Fruit fly (Drosophila melanogaster): ENCODE data around the gene Ir94c.

The Ir94c gene

dm6 chr3R:22121220-22121619, 2.0 kb upstream of the Ir94c start (continued):
- TF ChIP-seq Sox102F (GFP tag; optimal IDR thresholded peaks at IDR 0.05): peak; percentile 57
- peak; percentile 18 for TF ChIP-seq sqz (GFP tag; optimal IDR thresholded peaks at IDR 0.05)
- peak; percentile 62 for TF ChIP-seq CG13296 (GFP tag; optimal IDR thresholded peaks at IDR 0.05)
- TF ChIP-seq Eip74EF (GFP tag; optimal IDR thresholded peaks at IDR 0.05): peak in 1 of 2 experiments; percentile 71
- no peak for TF ChIP-seq vnd (GFP tag; IDR thresholded peaks at IDR 0.05; ENCODE audit: partially characterized antibody)
- TF ChIP-seq Ptx1 (GFP tag; IDR thresholded peaks at IDR 0.05): peak; percentile 73
- peak; percentile 82 for TF ChIP-seq sens (GFP tag)
- no peak for TF ChIP-seq btn (GFP tag; optimal IDR thresholded peaks at IDR 0.05)
- peak; percentile 25 for TF ChIP-seq CG12155 (GFP tag; optimal IDR thresholded peaks at IDR 0.05)
- no peak for TF ChIP-seq psq (GFP tag; optimal IDR thresholded peaks at IDR 0.05)
- peak; percentile 29 for TF ChIP-seq nau (GFP tag; optimal IDR thresholded peaks at IDR 0.05)
- no peak for TF ChIP-seq jing (GFP tag; optimal IDR thresholded peaks at IDR 0.05)
- TF ChIP-seq Atf3 (GFP tag; optimal IDR thresholded peaks at IDR 0.05): no peak
- TF ChIP-seq crol (GFP tag; IDR thresholded peaks at IDR 0.05): no peak
- peak; percentile 77 for TF ChIP-seq caup (GFP tag; optimal IDR thresholded peaks at IDR 0.05; ENCODE audit: severe bottlenecking)
- TF ChIP-seq CG34376 (GFP tag; optimal IDR thresholded peaks at IDR 0.05): no peak
- peak; percentile 88 for TF ChIP-seq CG9932 (GFP tag; IDR thresholded peaks at IDR 0.05)
- no peak for TF ChIP-seq Bgb (GFP tag; IDR thresholded peaks at IDR 0.05; ENCODE audit: partially characterized antibody)
- TF ChIP-seq Antp (GFP tag; optimal IDR thresholded peaks at IDR 0.05): no peak
- TF ChIP-seq bcd (GFP tag; optimal IDR thresholded peaks at IDR 0.05): peak; percentile 32
- no peak for TF ChIP-seq CG2199 (GFP tag; IDR thresholded peaks at IDR 0.05)
- peak; percentile 29 for TF ChIP-seq CG15514 (GFP tag; optimal IDR thresholded peaks at IDR 0.05)
- no peak for TF ChIP-seq gce (GFP tag; IDR thresholded peaks at IDR 0.05)
- TF ChIP-seq Hand (GFP tag; optimal IDR thresholded peaks at IDR 0.05): no peak
- no peak for TF ChIP-seq prd (optimal IDR thresholded peaks at IDR 0.05)
- peak; percentile 73 for TF ChIP-seq prd (GFP tag; IDR thresholded peaks at IDR 0.05)
- no peak for TF ChIP-seq CG13775 (GFP tag; optimal IDR thresholded peaks at IDR 0.05)
- TF ChIP-seq CG34422 (GFP tag; IDR thresholded peaks at IDR 0.05): no peak
- TF ChIP-seq slbo (GFP tag; IDR thresholded peaks at IDR 0.05): peak; percentile 84
- TF ChIP-seq cwo (GFP tag; optimal IDR thresholded peaks at IDR 0.05): peak; percentile 31
- no peak for TF ChIP-seq Neu2 (GFP tag; optimal IDR thresholded peaks at IDR 0.05; ENCODE audit: borderline replicate concordance)
- no peak for TF ChIP-seq CG6272 (GFP tag; IDR thresholded peaks at IDR 0.05)
- TF ChIP-seq CG11247 (GFP tag; IDR thresholded peaks at IDR 0.05): peak; percentile 67
- peak; percentile 9 for TF ChIP-seq CG9437 (GFP tag; optimal IDR thresholded peaks at IDR 0.05)
- 0 out of 3 replicates have a peak, but pooled peaks have one; percentile 34 for TF ChIP-seq so (GFP tag; IDR thresholded peaks at IDR 0.05)
- TF ChIP-seq CG7839 (tag; optimal IDR thresholded peaks at IDR 0.05): peak; percentile 83
- TF ChIP-seq pfk (GFP tag; optimal IDR thresholded peaks at IDR 0.05): no peak
- TF ChIP-seq Awh (GFP tag; IDR thresholded peaks at IDR 0.05): no peak
- TF ChIP-seq CG12071 (GFP tag; optimal IDR thresholded peaks at IDR 0.05): peak; percentile 69
- no peak for TF ChIP-seq CG4707 (GFP tag; optimal IDR thresholded peaks at IDR 0.05)
- TF ChIP-seq tup (GFP tag; optimal IDR thresholded peaks at IDR 0.05): no peak
- no peak for TF ChIP-seq CG2202 (tag; optimal IDR thresholded peaks at IDR 0.05)
- no peak for TF ChIP-seq Side (GFP tag; optimal IDR thresholded peaks at IDR 0.05)
- TF ChIP-seq Camta (GFP tag; optimal IDR thresholded peaks at IDR 0.05): peak; percentile 18
- TF ChIP-seq BEAF-32 (GFP tag; optimal IDR thresholded peaks at IDR 0.05): no peak
- no peak; the same call in 1 of the 2 replicates for TF ChIP-seq ssp (GFP tag; IDR thresholded peaks at IDR 0.05)
- TF ChIP-seq bbx (GFP tag; IDR thresholded peaks at IDR 0.05; ENCODE audit: partially characterized antibody): no peak
- TF ChIP-seq CG14050 (GFP tag; IDR thresholded peaks at IDR 0.05): 0 out of 3 replicates have a peak, but pooled peaks have one; percentile 11
- TF ChIP-seq jumu (GFP tag; optimal IDR thresholded peaks at IDR 0.05): no peak
- no peak for TF ChIP-seq CG9609 (GFP tag; optimal IDR thresholded peaks at IDR 0.05)
- TF ChIP-seq trh (GFP tag; optimal IDR thresholded peaks at IDR 0.05): peak; percentile 5

All from whole organism, embryonic.